Worm (Caenorhabditis elegans) whole organism, late embryonic: ENCODE data around the gene F40A3.3.

Experiments used
- Y22D7AL.16 ChIP-seq: sonication (generic microtip); optimal IDR thresholded peaks from 2 replicates; lab custom pipeline; 2016; ENCODE audit warnings: missing genetic modification characterization, missing compliant biosample characterization
- ceh-2 ChIP-seq: sonication (generic microtip); optimal IDR thresholded peaks from 2 replicates; lab custom pipeline; 2016; ENCODE audit warnings: missing genotype, missing genetic modification characterization, missing compliant biosample characterization
- ets-4 ChIP-seq: sonication (generic microtip); optimal IDR thresholded peaks from 2 replicates; lab custom pipeline; 2016; ENCODE audit warnings: missing genetic modification characterization, missing compliant biosample characterization
- hlh-13 ChIP-seq: fragments of 200-800 bp; sonication (Bioruptor generic); optimal IDR thresholded peaks from 2 replicates; lab custom pipeline; 2018; ENCODE audit warnings: mild to moderate bottlenecking, missing genetic modification characterization, missing compliant biosample characterization
- npax-4 ChIP-seq: sonication (generic microtip); optimal IDR thresholded peaks from 2 replicates; lab custom pipeline; 2016; ENCODE audit warnings: missing genetic modification characterization, missing compliant biosample characterization
- pqm-1 ChIP-seq: sonication (generic microtip); optimal IDR thresholded peaks from 2 replicates; lab custom pipeline; 2016; ENCODE audit warnings: missing genetic modification characterization, missing compliant biosample characterization

DNA sequence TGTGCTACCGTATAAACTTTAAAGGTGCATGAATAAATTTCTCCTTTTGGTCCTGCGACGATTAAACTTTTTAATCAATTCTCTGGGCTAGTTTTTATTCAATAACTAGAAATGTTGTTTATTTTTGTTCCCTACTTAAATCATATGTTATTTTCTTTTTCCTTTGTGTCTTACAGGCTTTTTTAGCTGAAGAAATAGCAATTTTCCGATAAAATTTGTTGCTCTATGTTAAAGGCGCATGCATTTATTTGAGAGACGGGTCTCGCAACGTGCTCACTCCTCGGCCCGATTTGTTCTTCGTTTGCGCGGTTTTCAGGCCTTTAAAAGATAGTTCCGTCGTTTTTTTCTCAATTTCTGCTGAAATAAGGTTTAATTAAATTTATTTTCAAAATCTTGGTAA is 23.3 kb upstream of the F40A3.3 start:
- TF ChIP-seq pqm-1, result no peak
- no peak for TF ChIP-seq npax-4
- no peak for TF ChIP-seq ceh-2 (tag; lab: Kevin White, UChicago)
- no peak for TF ChIP-seq hlh-13 (GFP tag; lab: Kevin White, UChicago)
- TF ChIP-seq ets-4, result no peak
- TF ChIP-seq Y22D7AL.16 (tag; lab: Kevin White, UChicago), result no peak
